Comparison of ENCODE assay signal across 1 fruit fly cellular context in the genomic region with DNA sequence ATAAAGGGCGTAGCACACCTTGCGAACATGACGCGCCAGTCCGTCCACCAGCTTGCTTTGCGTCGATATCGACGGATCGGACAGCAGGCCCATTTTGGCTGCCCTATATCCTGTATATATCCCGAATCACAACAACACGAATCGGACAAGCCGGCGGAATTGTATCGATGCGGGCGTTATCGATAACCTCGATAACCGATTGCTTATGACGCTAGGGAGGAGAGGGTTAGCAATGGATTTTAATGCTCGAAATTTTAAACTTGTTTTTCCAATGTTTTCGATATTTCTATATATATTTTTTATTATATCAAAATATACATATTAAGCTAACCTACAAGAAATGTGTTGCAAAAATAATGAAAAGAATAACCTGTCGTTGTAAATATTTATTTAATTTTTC.
TF ChIP-seq lines count a peak whose summit lies in the region.

TSS of gene GAA1 (minus strand) at position 194 of the 400 bp plus-strand sequence.

TF ChIP-seq in whole organism, embryonic, 481 proteins besides CTCF, POLR2A, EP300 and RAD21 (continued from another document):
- no peak for TF ChIP-seq Sin3A (optimal IDR thresholded peaks at IDR 0.05; lab: Kevin White, UChicago)
- TF ChIP-seq Side (GFP tag; optimal IDR thresholded peaks at IDR 0.05; lab: Kevin White, UChicago): no peak
- TF ChIP-seq bigmax (GFP tag; optimal IDR thresholded peaks at IDR 0.05; lab: Kevin White, UChicago): no peak
- no peak for TF ChIP-seq CG31224 (GFP tag; IDR thresholded peaks at IDR 0.05; lab: Robert Waterston, UW)
- no peak for TF ChIP-seq eve (GFP tag; optimal IDR thresholded peaks at IDR 0.05; lab: Kevin White, UChicago)
- no peak for TF ChIP-seq CG12744 (GFP tag; optimal IDR thresholded peaks at IDR 0.05; lab: Kevin White, UChicago)
- TF ChIP-seq chm (GFP tag; IDR thresholded peaks at IDR 0.05; lab: Robert Waterston, UW): no peak
- no peak for TF ChIP-seq CG17359 (tag; optimal IDR thresholded peaks at IDR 0.05; lab: Kevin White, UChicago)
- TF ChIP-seq CG12071 (GFP tag; optimal IDR thresholded peaks at IDR 0.05; lab: Kevin White, UChicago): no peak
- TF ChIP-seq nerfin-1 (tag; optimal IDR thresholded peaks at IDR 0.05; lab: Kevin White, UChicago): no peak
- no peak for TF ChIP-seq Lim3 (GFP tag; IDR thresholded peaks at IDR 0.05; lab: Robert Waterston, UW)
- no peak for TF ChIP-seq B-H1 (GFP tag; IDR thresholded peaks at IDR 0.05; lab: Robert Waterston, UW)
- no peak for TF ChIP-seq zen (tag; optimal IDR thresholded peaks at IDR 0.05; lab: Kevin White, UChicago)
- no peak for TF ChIP-seq CG15073 (GFP tag; optimal IDR thresholded peaks at IDR 0.05; lab: Kevin White, UChicago)
- no peak for TF ChIP-seq Jarid2 (GFP tag; optimal IDR thresholded peaks at IDR 0.05; lab: Kevin White, UChicago)
- no peak for TF ChIP-seq ro (GFP tag; IDR thresholded peaks at IDR 0.05; lab: Robert Waterston, UW)
- no peak for TF ChIP-seq Deaf1 (tag; optimal IDR thresholded peaks at IDR 0.05; lab: Kevin White, UChicago)
- TF ChIP-seq CG31365 (tag; optimal IDR thresholded peaks at IDR 0.05; lab: Kevin White, UChicago): no peak
- TF ChIP-seq lola (GFP tag; optimal IDR thresholded peaks at IDR 0.05; lab: Kevin White, UChicago): no peak
- TF ChIP-seq shn (GFP tag; optimal IDR thresholded peaks at IDR 0.05; lab: Kevin White, UChicago): no peak
- TF ChIP-seq CG9609 (GFP tag; optimal IDR thresholded peaks at IDR 0.05; lab: Kevin White, UChicago): no peak
- no peak for TF ChIP-seq CG5245 (GFP tag; optimal IDR thresholded peaks at IDR 0.05; lab: Kevin White, UChicago)
- no peak for TF ChIP-seq seq (GFP tag; IDR thresholded peaks at IDR 0.05; lab: Robert Waterston, UW)
- peak; percentile 97 for TF ChIP-seq tna (GFP tag; IDR thresholded peaks at IDR 0.05; lab: Robert Waterston, UW; ENCODE audit: partially characterized antibody)
- no peak for TF ChIP-seq CG10462 (GFP tag; optimal IDR thresholded peaks at IDR 0.05; lab: Kevin White, UChicago)
- peak; percentile 0 for TF ChIP-seq CG9437 (GFP tag; optimal IDR thresholded peaks at IDR 0.05; lab: Kevin White, UChicago)
- TF ChIP-seq stwl (tag; optimal IDR thresholded peaks at IDR 0.05; lab: Kevin White, UChicago): peak; percentile 60
- TF ChIP-seq jigr1 (GFP tag; IDR thresholded peaks at IDR 0.05; lab: Robert Waterston, UW): no peak
- TF ChIP-seq CG32772 (GFP tag; IDR thresholded peaks at IDR 0.05; lab: Robert Waterston, UW): no peak
- TF ChIP-seq vnd (GFP tag; IDR thresholded peaks at IDR 0.05; lab: Robert Waterston, UW; ENCODE audit: partially characterized antibody): peak; percentile 85
- TF ChIP-seq kni (GFP tag; optimal IDR thresholded peaks at IDR 0.05; lab: Kevin White, UChicago): no peak
- no peak for TF ChIP-seq lov (optimal IDR thresholded peaks at IDR 0.05; lab: Kevin White, UChicago)
- TF ChIP-seq lov (GFP tag; IDR thresholded peaks at IDR 0.05; lab: Robert Waterston, UW): no peak
- TF ChIP-seq CG3281 (GFP tag; optimal IDR thresholded peaks at IDR 0.05; lab: Kevin White, UChicago): no peak
- TF ChIP-seq dmrt99B (tag; optimal IDR thresholded peaks at IDR 0.05; lab: Kevin White, UChicago): no peak
- TF ChIP-seq phol (tag; optimal IDR thresholded peaks at IDR 0.05; lab: Kevin White, UChicago): peak; percentile 25
- no peak for TF ChIP-seq Dek (tag; optimal IDR thresholded peaks at IDR 0.05; lab: Kevin White, UChicago)
- no peak for TF ChIP-seq CG12155 (GFP tag; optimal IDR thresholded peaks at IDR 0.05; lab: Kevin White, UChicago)
- TF ChIP-seq CG2116 (GFP tag; optimal IDR thresholded peaks at IDR 0.05; lab: Kevin White, UChicago): peak; percentile 86
- TF ChIP-seq CG17385 (GFP tag; optimal IDR thresholded peaks at IDR 0.05; lab: Kevin White, UChicago): no peak
- no peak for TF ChIP-seq CG34376 (GFP tag; optimal IDR thresholded peaks at IDR 0.05; lab: Kevin White, UChicago)
- no peak for TF ChIP-seq CG11695 (GFP tag; IDR thresholded peaks at IDR 0.05; lab: Robert Waterston, UW)
- TF ChIP-seq CG7928 (GFP tag; optimal IDR thresholded peaks at IDR 0.05; lab: Kevin White, UChicago): no peak
- TF ChIP-seq Doc3 (GFP tag; IDR thresholded peaks at IDR 0.05; lab: Robert Waterston, UW; ENCODE audit: partially characterized antibody): peak; percentile 55; the same call in 2 of the 3 replicates
- TF ChIP-seq CrebB (tag; optimal IDR thresholded peaks at IDR 0.05; lab: Kevin White, UChicago): no peak
- TF ChIP-seq gfzf (GFP tag; optimal IDR thresholded peaks at IDR 0.05; lab: Kevin White, UChicago): no peak
- no peak for TF ChIP-seq pros (GFP tag; optimal IDR thresholded peaks at IDR 0.05; lab: Kevin White, UChicago)
- TF ChIP-seq HmgD (GFP tag; optimal IDR thresholded peaks at IDR 0.05; lab: Kevin White, UChicago): no peak
- TF ChIP-seq CG2199 (GFP tag; IDR thresholded peaks at IDR 0.05; lab: Robert Waterston, UW): no peak
- no peak for TF ChIP-seq CG14050 (GFP tag; IDR thresholded peaks at IDR 0.05; lab: Robert Waterston, UW)
- no peak for TF ChIP-seq pnt (GFP tag; optimal IDR thresholded peaks at IDR 0.05; lab: Kevin White, UChicago)
- no peak for TF ChIP-seq CG3847 (GFP tag; IDR thresholded peaks at IDR 0.05; lab: Robert Waterston, UW)
- TF ChIP-seq Rfx (GFP tag; IDR thresholded peaks at IDR 0.05; lab: Robert Waterston, UW): peak; percentile 49; the same call in 1 of the 2 replicates
- no peak for TF ChIP-seq CG12104 (GFP tag; optimal IDR thresholded peaks at IDR 0.05; lab: Kevin White, UChicago)
- no peak for TF ChIP-seq gcm2 (GFP tag; optimal IDR thresholded peaks at IDR 0.05; lab: Kevin White, UChicago)
- no peak for TF ChIP-seq Atf6 (GFP tag; IDR thresholded peaks at IDR 0.05; lab: Robert Waterston, UW)
- TF ChIP-seq CG11696 (GFP tag; IDR thresholded peaks at IDR 0.05; lab: Robert Waterston, UW): no peak
- no peak for TF ChIP-seq CG1529 (GFP tag; optimal IDR thresholded peaks at IDR 0.05; lab: Kevin White, UChicago)
- TF ChIP-seq ftz-f1 (GFP tag; optimal IDR thresholded peaks at IDR 0.05; lab: Kevin White, UChicago): no peak
- TF ChIP-seq sima (GFP tag; optimal IDR thresholded peaks at IDR 0.05; lab: Kevin White, UChicago): no peak
- TF ChIP-seq zfh2 (GFP tag; optimal IDR thresholded peaks at IDR 0.05; lab: Kevin White, UChicago): no peak
- no peak for TF ChIP-seq Hr39 (optimal IDR thresholded peaks at IDR 0.05; lab: Kevin White, UChicago)
- TF ChIP-seq CG12769 (tag; optimal IDR thresholded peaks at IDR 0.05; lab: Kevin White, UChicago): no peak
- no peak for TF ChIP-seq esg (GFP tag; conservative IDR thresholded peaks at IDR 0.05; lab: Robert Waterston, UW)
- no peak for TF ChIP-seq h (optimal IDR thresholded peaks at IDR 0.05; lab: Kevin White, UChicago)
- no peak for TF ChIP-seq CG8924 (tag; optimal IDR thresholded peaks at IDR 0.05; lab: Kevin White, UChicago)
- no peak for TF ChIP-seq HHEX (GFP tag; optimal IDR thresholded peaks at IDR 0.05; lab: Kevin White, UChicago)
- TF ChIP-seq ash1 (GFP tag; optimal IDR thresholded peaks at IDR 0.05; lab: Kevin White, UChicago): no peak
- TF ChIP-seq CG11560 (tag; IDR thresholded peaks at IDR 0.05; lab: Robert Waterston, UW): no peak
- no peak for TF ChIP-seq Oaz (GFP tag; IDR thresholded peaks at IDR 0.05; lab: Robert Waterston, UW)
- TF ChIP-seq Doc2 (GFP tag; IDR thresholded peaks at IDR 0.05; lab: Robert Waterston, UW): no peak
- TF ChIP-seq bab2 (GFP tag; optimal IDR thresholded peaks at IDR 0.05; lab: Kevin White, UChicago): no peak
- no peak for TF ChIP-seq CG1024 (GFP tag; IDR thresholded peaks at IDR 0.05; lab: Robert Waterston, UW)
- no peak for TF ChIP-seq pb (GFP tag; optimal IDR thresholded peaks at IDR 0.05; lab: Kevin White, UChicago)
- TF ChIP-seq kah (GFP tag; optimal IDR thresholded peaks at IDR 0.05; lab: Kevin White, UChicago): no peak
- TF ChIP-seq Dll (GFP tag; IDR thresholded peaks at IDR 0.05; lab: Robert Waterston, UW; ENCODE audit: partially characterized antibody): peak; percentile 81
- TF ChIP-seq CG7786 (GFP tag; optimal IDR thresholded peaks at IDR 0.05; lab: Kevin White, UChicago): no peak
- no peak for TF ChIP-seq CG7839 (tag; optimal IDR thresholded peaks at IDR 0.05; lab: Kevin White, UChicago)
- TF ChIP-seq HLH54F (GFP tag; optimal IDR thresholded peaks at IDR 0.05; lab: Kevin White, UChicago): no peak
- no peak for TF ChIP-seq pum (GFP tag; optimal IDR thresholded peaks at IDR 0.05; lab: Kevin White, UChicago)
- no peak for TF ChIP-seq CG11723 (GFP tag; optimal IDR thresholded peaks at IDR 0.05; lab: Kevin White, UChicago)
- TF ChIP-seq CG12942 (GFP tag; optimal IDR thresholded peaks at IDR 0.05; lab: Kevin White, UChicago): no peak
- no peak for TF ChIP-seq Kr (GFP tag; optimal IDR thresholded peaks at IDR 0.05; lab: Kevin White, UChicago)
- no peak for TF ChIP-seq ssp (GFP tag; IDR thresholded peaks at IDR 0.05; lab: Robert Waterston, UW)
- TF ChIP-seq Dref (GFP tag; IDR thresholded peaks at IDR 0.05; lab: Robert Waterston, UW): peak; percentile 82
- 0 out of 2 replicates have a peak, but pooled peaks have one; percentile 13 for TF ChIP-seq al (GFP tag; IDR thresholded peaks at IDR 0.05; lab: Robert Waterston, UW)
- no peak for TF ChIP-seq CG18619 (GFP tag; optimal IDR thresholded peaks at IDR 0.05; lab: Kevin White, UChicago)
- TF ChIP-seq lilli (GFP tag; optimal IDR thresholded peaks at IDR 0.05; lab: Kevin White, UChicago): peak; percentile 7
- no peak for TF ChIP-seq CG4282 (GFP tag; optimal IDR thresholded peaks at IDR 0.05; lab: Kevin White, UChicago)
- peak; percentile 88 for TF ChIP-seq sna (GFP tag; IDR thresholded peaks at IDR 0.05; lab: Robert Waterston, UW; ENCODE audit: partially characterized antibody)
- TF ChIP-seq ap (GFP tag; IDR thresholded peaks at IDR 0.05; lab: Robert Waterston, UW): no peak
- no peak for TF ChIP-seq danr (GFP tag; IDR thresholded peaks at IDR 0.05; lab: Robert Waterston, UW)
- no peak for TF ChIP-seq CG10321 (GFP tag; IDR thresholded peaks at IDR 0.05; lab: Robert Waterston, UW)
- TF ChIP-seq pho (GFP tag; optimal IDR thresholded peaks at IDR 0.05; lab: Kevin White, UChicago): no peak
- TF ChIP-seq GATAe (GFP tag; conservative IDR thresholded peaks at IDR 0.05; lab: Robert Waterston, UW): no peak
- no peak for TF ChIP-seq tio (GFP tag; optimal IDR thresholded peaks at IDR 0.05; lab: Kevin White, UChicago)
- no peak for TF ChIP-seq mirr (GFP tag; optimal IDR thresholded peaks at IDR 0.05; lab: Kevin White, UChicago)
- no peak for TF ChIP-seq CG9797 (GFP tag; optimal IDR thresholded peaks at IDR 0.05; lab: Kevin White, UChicago)
- TF ChIP-seq unc-4 (GFP tag; IDR thresholded peaks at IDR 0.05; lab: Robert Waterston, UW; ENCODE audit: partially characterized antibody): peak; percentile 73
- no peak for TF ChIP-seq Hr3 (GFP tag; optimal IDR thresholded peaks at IDR 0.05; lab: Kevin White, UChicago)
- TF ChIP-seq Spps (tag; optimal IDR thresholded peaks at IDR 0.05; lab: Kevin White, UChicago): no peak
- TF ChIP-seq repo (GFP tag; optimal IDR thresholded peaks at IDR 0.05; lab: Kevin White, UChicago): no peak
